Fruit fly (Drosophila melanogaster): Measurements from ENCODE around the gene CG32264.
A peak's percentile ranks its signal among the peaks of the same experiment; 100 is the strongest.

Gene CG32264

dm6 chr3L:3760395-3760997, 45.8 kb downstream of the CG32264 start (continued):
- TF ChIP-seq CG32532 (GFP tag; IDR thresholded peaks at IDR 0.05) (peak; percentile 75), repo (GFP tag; optimal IDR thresholded peaks at IDR 0.05) (no peak), CG18011 (GFP tag; optimal IDR thresholded peaks at IDR 0.05) (no peak), lmd (GFP tag; IDR thresholded peaks at IDR 0.05) (peak; percentile 58), jigr1 (GFP tag; IDR thresholded peaks at IDR 0.05) (no peak), ase (GFP tag; IDR thresholded peaks at IDR 0.05) (peak; percentile 44; the same call in 2 of the 3 replicates), GATAe (GFP tag; conservative IDR thresholded peaks at IDR 0.05) (no peak), CG1233 (GFP tag; optimal IDR thresholded peaks at IDR 0.05) (no peak), kay (GFP tag; optimal IDR thresholded peaks at IDR 0.05) (no peak), CG6813 (GFP tag; optimal IDR thresholded peaks at IDR 0.05) (no peak), chif (GFP tag; optimal IDR thresholded peaks at IDR 0.05) (peak in 1 of 2 experiments; percentile 15), CG3281 (GFP tag; optimal IDR thresholded peaks at IDR 0.05) (peak; percentile 32), croc (GFP tag; conservative IDR thresholded peaks at IDR 0.05) (no peak), CG6654 (GFP tag; optimal IDR thresholded peaks at IDR 0.05) (no peak), CG14965 (GFP tag; optimal IDR thresholded peaks at IDR 0.05; ENCODE audit: borderline replicate concordance) (no peak), en (GFP tag; optimal IDR thresholded peaks at IDR 0.05) (no peak), CG2120 (GFP tag; optimal IDR thresholded peaks at IDR 0.05) (peak; percentile 75), ci (GFP tag; IDR thresholded peaks at IDR 0.05) (no peak), fd64A (GFP tag; optimal IDR thresholded peaks at IDR 0.05) (no peak), Hey (tag; optimal IDR thresholded peaks at IDR 0.05) (no peak), Spps (tag; optimal IDR thresholded peaks at IDR 0.05) (no peak), CG3407 (GFP tag; optimal IDR thresholded peaks at IDR 0.05) (no peak), CG12299 (tag; optimal IDR thresholded peaks at IDR 0.05) (no peak), CG17328 (GFP tag; IDR thresholded peaks at IDR 0.05) (no peak), ftz-f1 (GFP tag; optimal IDR thresholded peaks at IDR 0.05) (peak; percentile 91), jing (GFP tag; optimal IDR thresholded peaks at IDR 0.05) (no peak), vnd (GFP tag; IDR thresholded peaks at IDR 0.05; ENCODE audit: partially characterized antibody) (no peak), Dbx (GFP tag; IDR thresholded peaks at IDR 0.05) (peak; percentile 70), Jarid2 (GFP tag; optimal IDR thresholded peaks at IDR 0.05) (no peak), yki (optimal IDR thresholded peaks at IDR 0.05) (no peak), pros (GFP tag; optimal IDR thresholded peaks at IDR 0.05) (no peak), lbe (GFP tag; optimal IDR thresholded peaks at IDR 0.05) (no peak), CG7786 (GFP tag; optimal IDR thresholded peaks at IDR 0.05) (peak; percentile 10), shn (GFP tag; optimal IDR thresholded peaks at IDR 0.05) (peak; percentile 7), CG1792 (GFP tag; optimal IDR thresholded peaks at IDR 0.05) (no peak), CG3838 (GFP tag; optimal IDR thresholded peaks at IDR 0.05) (no peak), Xrp1 (GFP tag; IDR thresholded peaks at IDR 0.05) (no peak), sna (GFP tag; IDR thresholded peaks at IDR 0.05; ENCODE audit: partially characterized antibody) (no peak), CG13123 (GFP tag; optimal IDR thresholded peaks at IDR 0.05) (no peak), pnt (GFP tag; optimal IDR thresholded peaks at IDR 0.05) (no peak), Chrac-16 (GFP tag; optimal IDR thresholded peaks at IDR 0.05) (no peak), Nf-YA (GFP tag; IDR thresholded peaks at IDR 0.05) (no peak), CG11247 (GFP tag; IDR thresholded peaks at IDR 0.05) (peak; percentile 7; the same call in 1 of the 2 replicates), CG4707 (GFP tag; optimal IDR thresholded peaks at IDR 0.05) (no peak), Atf-2 (GFP tag; optimal IDR thresholded peaks at IDR 0.05) (no peak), Pdp1 (GFP tag; optimal IDR thresholded peaks at IDR 0.05) (peak in 1 of 2 experiments; percentile 38), pum (GFP tag; optimal IDR thresholded peaks at IDR 0.05) (no peak), CG6689 (GFP tag; IDR thresholded peaks at IDR 0.05) (0 out of 2 replicates have a peak, but pooled peaks have one; percentile 11), ac (GFP tag; optimal IDR thresholded peaks at IDR 0.05) (no peak), H15 (GFP tag; IDR thresholded peaks at IDR 0.05) (0 out of 3 replicates have a peak, but pooled peaks have one; percentile 10), Dp (GFP tag; optimal IDR thresholded peaks at IDR 0.05) (no peak)
